Fruit fly (Drosophila melanogaster) S2 (cell line): ENCODE measurements around the gene Sgs1.

Source experiments
- CG8478 ChIP-seq: fragments of >200 bp; optimal IDR thresholded peaks from 2 replicates; lab custom pipeline; 2018
- CTCF ChIP-seq, 2 experiments: fragments of >200 bp; optimal IDR thresholded peaks; 2 replicates each; lab custom pipeline; 2018

DNA sequence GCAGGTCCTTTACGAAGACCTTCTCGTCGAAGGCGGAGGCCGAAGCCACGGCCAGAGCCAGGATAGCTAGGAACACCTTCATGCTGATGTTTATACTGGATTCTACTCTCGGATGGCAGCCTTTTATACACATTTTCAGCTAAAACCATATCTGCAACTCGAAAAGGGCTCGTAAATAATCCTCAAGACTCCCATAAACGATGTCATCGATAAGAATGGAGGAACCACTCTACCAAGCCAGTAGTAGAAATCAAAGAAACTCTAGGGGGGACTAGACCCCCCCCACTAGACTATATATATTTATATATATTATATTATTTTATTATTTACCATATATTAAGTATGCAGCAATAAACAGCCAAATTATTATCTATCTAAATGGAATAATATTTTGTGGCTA, 13.5 kb downstream of the Sgs1 start, which contains the start of gene Jon25Biii:
- no peak for TF ChIP-seq CTCF (optimal IDR thresholded peaks at IDR 0.05; lab: Kevin White, UChicago)
- no peak for TF ChIP-seq CG8478
